Fruit fly (Drosophila melanogaster) whole organism, pupa: ENCODE data around the gene CG1233.

Experiments
- CG10348 ChIP-seq: fragments of 200-800 bp; sonication (Bioruptor generic); IDR thresholded peaks from 2 replicates; pipeline ENCODE4 v1.3.6; 2022; ENCODE audit warnings: missing biosample characterization, missing genetic modification characterization
- CG12605 ChIP-seq: fragments of 200-800 bp; sonication (Bioruptor generic); IDR thresholded peaks from 2 replicates; pipeline ENCODE4 v1.3.6; 2022; ENCODE audit warnings: missing biosample characterization, missing genetic modification characterization
- CG13204 ChIP-seq: fragments of 200-800 bp; sonication (Bioruptor generic); optimal IDR thresholded peaks from 2 replicates; lab custom pipeline; 2018; ENCODE audit warnings: missing biosample characterization, mild to moderate bottlenecking, missing genetic modification characterization, moderate library complexity
- CG14655 ChIP-seq: fragments of 200-800 bp; sonication (Bioruptor generic); optimal IDR thresholded peaks from 3 replicates; lab custom pipeline; 2017; ENCODE audit warnings: mild to moderate bottlenecking, missing biosample characterization, missing genetic modification reagents, missing genetic modification characterization
- CG15710 ChIP-seq: fragments of 200-800 bp; sonication (Bioruptor generic); optimal IDR thresholded peaks from 2 replicates; lab custom pipeline; 2018; ENCODE audit warnings: missing biosample characterization, mild to moderate bottlenecking, missing genetic modification characterization, moderate library complexity
- CG17806 ChIP-seq: fragments of 200-800 bp; sonication (Bioruptor generic); optimal IDR thresholded peaks from 2 replicates; lab custom pipeline; 2018; ENCODE audit warnings: missing biosample characterization, mild to moderate bottlenecking, missing genetic modification characterization, moderate library complexity
- CG32121 ChIP-seq: fragments of 200-800 bp; sonication (Bioruptor generic); IDR thresholded peaks from 2 replicates; pipeline ENCODE4 v1.3.6; 2022; ENCODE audit warnings: missing biosample characterization, missing genetic modification characterization
- CG34367 ChIP-seq: fragments of 200-800 bp; sonication (Bioruptor generic); optimal IDR thresholded peaks from 2 replicates; lab custom pipeline; 2018; ENCODE audit warnings: missing biosample characterization, mild to moderate bottlenecking, missing genetic modification characterization
- CG4496 ChIP-seq: fragments of 200-800 bp; sonication (Bioruptor generic); IDR thresholded peaks from 3 replicates; pipeline ENCODE4 v1.3.6; 2022; ENCODE audit warnings: missing biosample characterization, missing genetic modification characterization
- CG8159 ChIP-seq: fragments of 200-800 bp; sonication (Bioruptor generic); optimal IDR thresholded peaks from 3 replicates; lab custom pipeline; 2018; ENCODE audit warnings: missing biosample characterization, mild to moderate bottlenecking, missing genetic modification characterization, moderate library complexity
- CG8301 ChIP-seq: fragments of 200-800 bp; sonication (Bioruptor generic); optimal IDR thresholded peaks from 2 replicates; lab custom pipeline; 2018; ENCODE audit warnings: missing biosample characterization, mild to moderate bottlenecking, missing genetic modification characterization
- CG9948 ChIP-seq: fragments of 200-800 bp; sonication (Bioruptor generic); optimal IDR thresholded peaks from 2 replicates; lab custom pipeline; 2018; ENCODE audit warnings: missing biosample characterization, mild to moderate bottlenecking, missing genetic modification characterization, moderate library complexity
- D1 ChIP-seq: fragments of 200-800 bp; sonication (Bioruptor generic); optimal IDR thresholded peaks from 2 replicates; lab custom pipeline; 2018; ENCODE audit warnings: missing biosample characterization, mild to moderate bottlenecking, missing genetic modification characterization, moderate library complexity
- EcR ChIP-seq: fragments of 200-800 bp; sonication (Bioruptor generic); optimal IDR thresholded peaks from 3 replicates; lab custom pipeline; 2019; ENCODE audit warnings: missing biosample characterization, missing genetic modification characterization, mild to moderate bottlenecking, moderate library complexity, missing genetic modification reagents
- Ets98B ChIP-seq: fragments of 200-800 bp; sonication (Bioruptor generic); IDR thresholded peaks from 2 replicates; pipeline ENCODE4 v1.3.6; 2022; ENCODE audit warnings: missing biosample characterization, missing genetic modification characterization
- Pif1A ChIP-seq: fragments of 200-800 bp; sonication (Bioruptor generic); optimal IDR thresholded peaks from 3 replicates; lab custom pipeline; 2016; ENCODE audit warnings: missing biosample characterization, missing genetic modification characterization
- Pif1B ChIP-seq: fragments of 200-800 bp; sonication (Bioruptor generic); optimal IDR thresholded peaks from 3 replicates; lab custom pipeline; 2016; ENCODE audit warnings: missing biosample characterization, missing genetic modification characterization
- Snoo ChIP-seq: fragments of 200-800 bp; sonication (Bioruptor generic); optimal IDR thresholded peaks from 3 replicates; lab custom pipeline; 2017; ENCODE audit warnings: missing biosample characterization, mild to moderate bottlenecking, missing genetic modification characterization, inconsistent platforms
- fd96Ca ChIP-seq: fragments of 200-800 bp; sonication (Bioruptor generic); IDR thresholded peaks from 3 replicates; pipeline ENCODE4 v1.3.6; 2022; ENCODE audit warnings: missing biosample characterization, missing genetic modification characterization
- gl ChIP-seq: fragments of 200-800 bp; sonication (Bioruptor generic); optimal IDR thresholded peaks from 2 replicates; lab custom pipeline; 2018; ENCODE audit warnings: missing biosample characterization, mild to moderate bottlenecking, missing genetic modification characterization
- rn ChIP-seq: fragments of 200-800 bp; sonication (Bioruptor generic); IDR thresholded peaks from 2 replicates; pipeline ENCODE4 v1.3.6; 2022; ENCODE audit warnings: missing biosample characterization, missing genetic modification characterization

The CG1233 gene

dm6 chr3L:377222-378071 lies 16.2 kb downstream of the CG1233 start:
- TF ChIP-seq CG4496 (GFP tag; lab: Robert Waterston, UW) (peak; percentile 65; the same call in 2 of the 3 replicates), CG14655 (peak; percentile 68), CG8301 (tag; lab: Kevin White, UChicago) (peak; percentile 59), Pif1B (GFP tag; lab: Kevin White, UChicago) (peak; percentile 48), CG10348 (GFP tag; lab: Robert Waterston, UW) (no peak), CG34367 (tag; lab: Kevin White, UChicago) (peak; percentile 50), gl (tag; lab: Kevin White, UChicago) (no peak), CG32121 (GFP tag; lab: Robert Waterston, UW) (peak; percentile 48; the same call in 1 of the 2 replicates), Snoo (tag; lab: Kevin White, UChicago) (peak; percentile 69), CG9948 (tag; lab: Kevin White, UChicago) (peak; percentile 69), D1 (tag; lab: Kevin White, UChicago) (no peak), CG13204 (GFP tag; lab: Kevin White, UChicago) (no peak), CG8159 (tag; lab: Kevin White, UChicago) (peak; percentile 89), CG17806 (tag; lab: Kevin White, UChicago) (peak; percentile 72), rn (GFP tag; lab: Robert Waterston, UW) (no peak), CG15710 (tag; lab: Kevin White, UChicago) (peak; percentile 77), Pif1A (peak; percentile 66), Ets98B (no peak), EcR (GFP tag; lab: Kevin White, UChicago) (no peak)

- TF ChIP-seq Pif1B (GFP tag; lab: Kevin White, UChicago), result no peak
- no peak for TF ChIP-seq CG34367 (tag; lab: Kevin White, UChicago)
- TF ChIP-seq Ets98B, result no peak
- TF ChIP-seq CG13204 (GFP tag; lab: Kevin White, UChicago), result no peak
- TF ChIP-seq CG12605 (GFP tag; lab: Robert Waterston, UW), result no peak
- no peak for TF ChIP-seq Snoo (tag; lab: Kevin White, UChicago)
- TF ChIP-seq gl (tag; lab: Kevin White, UChicago), result no peak
- no peak for TF ChIP-seq CG15710 (tag; lab: Kevin White, UChicago)
- TF ChIP-seq, all 21 proteins: peak for 0
Observed at dm6 chr3L:378072-378423, 16.8 kb downstream of the CG1233 start.

dm6 chr3L:378906-379305 lies 17.6 kb downstream of the CG1233 start:
- no peak for TF ChIP-seq fd96Ca (GFP tag; lab: Robert Waterston, UW)
- no peak for TF ChIP-seq Ets98B

dm6 chr3L:380886-381546 lies 19.7 kb downstream of the CG1233 start:
- no peak for TF ChIP-seq rn (GFP tag; lab: Robert Waterston, UW)
- no peak for TF ChIP-seq CG17806 (tag; lab: Kevin White, UChicago)
- TF ChIP-seq Ets98B, result no peak
- no peak for TF ChIP-seq CG10348 (GFP tag; lab: Robert Waterston, UW)

- TF ChIP-seq CG34367 (tag; lab: Kevin White, UChicago) (peak; percentile 48), CG15710 (tag; lab: Kevin White, UChicago) (peak; percentile 54), CG17806 (tag; lab: Kevin White, UChicago) (peak; percentile 54), CG8159 (tag; lab: Kevin White, UChicago) (peak; percentile 63), CG13204 (GFP tag; lab: Kevin White, UChicago) (no peak), D1 (tag; lab: Kevin White, UChicago) (no peak), CG9948 (tag; lab: Kevin White, UChicago) (peak; percentile 36), CG8301 (tag; lab: Kevin White, UChicago) (no peak)
Observed at dm6 chr3L:385095-385494, 23.8 kb downstream of the CG1233 start.

- TF ChIP-seq CG14655, result peak; percentile 60
- TF ChIP-seq Snoo (tag; lab: Kevin White, UChicago), result peak; percentile 2
- no peak for TF ChIP-seq rn (GFP tag; lab: Robert Waterston, UW)
- no peak for TF ChIP-seq EcR (GFP tag; lab: Kevin White, UChicago)
- no peak; the same call in 2 of the 3 replicates for TF ChIP-seq CG4496 (GFP tag; lab: Robert Waterston, UW)
- TF ChIP-seq Pif1B (GFP tag; lab: Kevin White, UChicago), result peak; percentile 31
- peak; percentile 40 for TF ChIP-seq CG15710 (tag; lab: Kevin White, UChicago)
- TF ChIP-seq CG34367 (tag; lab: Kevin White, UChicago), result peak; percentile 48
- no peak for TF ChIP-seq CG32121 (GFP tag; lab: Robert Waterston, UW)
- no peak for TF ChIP-seq CG10348 (GFP tag; lab: Robert Waterston, UW)
- TF ChIP-seq Ets98B, result no peak
- peak; percentile 49 for TF ChIP-seq Pif1A
- peak; percentile 32; the same call in 1 of the 3 replicates for TF ChIP-seq fd96Ca (GFP tag; lab: Robert Waterston, UW)
- peak; percentile 56 for TF ChIP-seq CG17806 (tag; lab: Kevin White, UChicago)
- TF ChIP-seq D1 (tag; lab: Kevin White, UChicago), result no peak
- TF ChIP-seq CG9948 (tag; lab: Kevin White, UChicago), result peak; percentile 52
- no peak for TF ChIP-seq gl (tag; lab: Kevin White, UChicago)
- TF ChIP-seq CG12605 (GFP tag; lab: Robert Waterston, UW), result no peak
- no peak for TF ChIP-seq CG13204 (GFP tag; lab: Kevin White, UChicago)
- TF ChIP-seq CG8301 (tag; lab: Kevin White, UChicago), result peak; percentile 39
- TF ChIP-seq CG8159 (tag; lab: Kevin White, UChicago), result peak; percentile 52
- TF ChIP-seq, all 21 proteins: peak for 11
Observed at dm6 chr3L:388094-388493, 26.8 kb downstream of the CG1233 start.
